Fruit fly (Drosophila melanogaster): ENCODE measurements around the gene robl37BC.

robl37BC gene

dm6 chr2L:19051534-19052100 lies 41.0 kb downstream of the robl37BC start, which contains the start of gene Rpn3 (continued):
- TF ChIP-seq Gug (GFP tag; IDR thresholded peaks at IDR 0.05) (peak; percentile 57; the same call in 3 of the 4 replicates), cwo (GFP tag; optimal IDR thresholded peaks at IDR 0.05) (peak; percentile 71), fu2 (GFP tag; optimal IDR thresholded peaks at IDR 0.05) (peak; percentile 80), Xbp1 (GFP tag; optimal IDR thresholded peaks at IDR 0.05) (peak; percentile 84), corto (GFP tag; optimal IDR thresholded peaks at IDR 0.05) (no peak), CG10431 (GFP tag; optimal IDR thresholded peaks at IDR 0.05) (peak; percentile 12), slbo (GFP tag; IDR thresholded peaks at IDR 0.05) (peak; percentile 90), Ets97D (GFP tag; optimal IDR thresholded peaks at IDR 0.05) (peak; percentile 77), CG6689 (GFP tag; IDR thresholded peaks at IDR 0.05) (peak; percentile 91), trh (GFP tag; optimal IDR thresholded peaks at IDR 0.05) (peak; percentile 71), CG3407 (GFP tag; optimal IDR thresholded peaks at IDR 0.05) (peak; percentile 69), ase (GFP tag; IDR thresholded peaks at IDR 0.05) (peak; percentile 86), CG14965 (GFP tag; optimal IDR thresholded peaks at IDR 0.05; ENCODE audit: borderline replicate concordance) (no peak), Mrtf (GFP tag; IDR thresholded peaks at IDR 0.05) (peak; percentile 20; the same call in 1 of the 3 replicates), Fer3 (tag; optimal IDR thresholded peaks at IDR 0.05) (peak; percentile 79), Adf1 (GFP tag; IDR thresholded peaks at IDR 0.05) (peak; percentile 59), E2f1 (GFP tag; IDR thresholded peaks at IDR 0.05) (peak; percentile 85), Eip74EF (GFP tag; optimal IDR thresholded peaks at IDR 0.05) (peak in 1 of 2 experiments; percentile 70), cad (GFP tag; optimal IDR thresholded peaks at IDR 0.05) (no peak), Sry-δ (GFP tag; optimal IDR thresholded peaks at IDR 0.05) (peak; percentile 65), CG8388 (GFP tag; optimal IDR thresholded peaks at IDR 0.05) (peak; percentile 78), CG14860 (GFP tag; IDR thresholded peaks at IDR 0.05; ENCODE audit: partially characterized antibody) (peak; percentile 66; the same call in 2 of the 3 replicates), Ravus (GFP tag; IDR thresholded peaks at IDR 0.05) (peak; percentile 55; the same call in 1 of the 2 replicates), h (optimal IDR thresholded peaks at IDR 0.05) (no peak), da (GFP tag; optimal IDR thresholded peaks at IDR 0.05) (peak; percentile 14), Aef1 (GFP tag; IDR thresholded peaks at IDR 0.05) (peak; percentile 82), CG16813 (GFP tag; IDR thresholded peaks at IDR 0.05; ENCODE audit: partially characterized antibody) (peak; percentile 64; the same call in 2 of the 3 replicates), CG4820 (GFP tag; optimal IDR thresholded peaks at IDR 0.05) (peak; percentile 73), pita (GFP tag; optimal IDR thresholded peaks at IDR 0.05) (no peak), HHEX (GFP tag; optimal IDR thresholded peaks at IDR 0.05) (peak; percentile 56), CG7372 (GFP tag; IDR thresholded peaks at IDR 0.05) (peak; percentile 53; the same call in 1 of the 2 replicates), aop (GFP tag; IDR thresholded peaks at IDR 0.05) (peak; percentile 49; the same call in 1 of the 2 replicates), CG11560 (tag; IDR thresholded peaks at IDR 0.05) (0 out of 3 replicates have a peak, but pooled peaks have one; percentile 34), CG11696 (GFP tag; IDR thresholded peaks at IDR 0.05) (peak; percentile 74), org-1 (GFP tag; optimal IDR thresholded peaks at IDR 0.05) (peak; percentile 32), CG8089 (GFP tag; optimal IDR thresholded peaks at IDR 0.05) (peak; percentile 73), CG11723 (GFP tag; optimal IDR thresholded peaks at IDR 0.05) (peak; percentile 48), hkb (optimal IDR thresholded peaks at IDR 0.05) (no peak), hkb (GFP tag; IDR thresholded peaks at IDR 0.05) (peak; percentile 92), hb (GFP tag; IDR thresholded peaks at IDR 0.05; ENCODE audit: partially characterized antibody) (peak; percentile 68; the same call in 2 of the 3 replicates), CG31388 (GFP tag; optimal IDR thresholded peaks at IDR 0.05) (peak; percentile 65), grn (GFP tag; optimal IDR thresholded peaks at IDR 0.05) (no peak), rib (GFP tag; IDR thresholded peaks at IDR 0.05) (peak; percentile 66; the same call in 1 of the 2 replicates), CG8281 (tag; optimal IDR thresholded peaks at IDR 0.05) (no peak), chif (GFP tag; optimal IDR thresholded peaks at IDR 0.05) (peak; percentile 75 to 85), CG16863 (GFP tag; optimal IDR thresholded peaks at IDR 0.05) (peak; percentile 79), ham (GFP tag; IDR thresholded peaks at IDR 0.05) (no peak), ind (GFP tag; optimal IDR thresholded peaks at IDR 0.05) (peak; percentile 84), Dad (GFP tag; optimal IDR thresholded peaks at IDR 0.05) (peak; percentile 79), Kr (GFP tag; optimal IDR thresholded peaks at IDR 0.05) (no peak), yki (optimal IDR thresholded peaks at IDR 0.05) (no peak)

Data from whole organism, embryonic.